Fruit fly (Drosophila melanogaster) whole organism, pupa: ENCODE results near the gene CG32148.

Experiments
- CG12605 ChIP-seq: fragments of 200-800 bp; sonication (Bioruptor generic); IDR thresholded peaks from 2 replicates; pipeline ENCODE4 v1.3.6; 2022; ENCODE audit warnings: missing biosample characterization, missing genetic modification characterization
- CG14655 ChIP-seq: fragments of 200-800 bp; sonication (Bioruptor generic); optimal IDR thresholded peaks from 3 replicates; lab custom pipeline; 2017; ENCODE audit warnings: mild to moderate bottlenecking, missing biosample characterization, missing genetic modification reagents, missing genetic modification characterization
- CG17806 ChIP-seq: fragments of 200-800 bp; sonication (Bioruptor generic); optimal IDR thresholded peaks from 2 replicates; lab custom pipeline; 2018; ENCODE audit warnings: missing biosample characterization, mild to moderate bottlenecking, missing genetic modification characterization, moderate library complexity
- CG34367 ChIP-seq: fragments of 200-800 bp; sonication (Bioruptor generic); optimal IDR thresholded peaks from 2 replicates; lab custom pipeline; 2018; ENCODE audit warnings: missing biosample characterization, mild to moderate bottlenecking, missing genetic modification characterization
- CG4496 ChIP-seq: fragments of 200-800 bp; sonication (Bioruptor generic); IDR thresholded peaks from 3 replicates; pipeline ENCODE4 v1.3.6; 2022; ENCODE audit warnings: missing biosample characterization, missing genetic modification characterization
- CG8159 ChIP-seq: fragments of 200-800 bp; sonication (Bioruptor generic); optimal IDR thresholded peaks from 3 replicates; lab custom pipeline; 2018; ENCODE audit warnings: missing biosample characterization, mild to moderate bottlenecking, missing genetic modification characterization, moderate library complexity
- CG8301 ChIP-seq: fragments of 200-800 bp; sonication (Bioruptor generic); optimal IDR thresholded peaks from 2 replicates; lab custom pipeline; 2018; ENCODE audit warnings: missing biosample characterization, mild to moderate bottlenecking, missing genetic modification characterization
- CG9948 ChIP-seq: fragments of 200-800 bp; sonication (Bioruptor generic); optimal IDR thresholded peaks from 2 replicates; lab custom pipeline; 2018; ENCODE audit warnings: missing biosample characterization, mild to moderate bottlenecking, missing genetic modification characterization, moderate library complexity
- EcR ChIP-seq: fragments of 200-800 bp; sonication (Bioruptor generic); optimal IDR thresholded peaks from 3 replicates; lab custom pipeline; 2019; ENCODE audit warnings: missing biosample characterization, missing genetic modification characterization, mild to moderate bottlenecking, moderate library complexity, missing genetic modification reagents
- Ets98B ChIP-seq: fragments of 200-800 bp; sonication (Bioruptor generic); IDR thresholded peaks from 2 replicates; pipeline ENCODE4 v1.3.6; 2022; ENCODE audit warnings: missing biosample characterization, missing genetic modification characterization
- Pif1B ChIP-seq: fragments of 200-800 bp; sonication (Bioruptor generic); optimal IDR thresholded peaks from 3 replicates; lab custom pipeline; 2016; ENCODE audit warnings: missing biosample characterization, missing genetic modification characterization
- rn ChIP-seq: fragments of 200-800 bp; sonication (Bioruptor generic); IDR thresholded peaks from 2 replicates; pipeline ENCODE4 v1.3.6; 2022; ENCODE audit warnings: missing biosample characterization, missing genetic modification characterization

DNA sequence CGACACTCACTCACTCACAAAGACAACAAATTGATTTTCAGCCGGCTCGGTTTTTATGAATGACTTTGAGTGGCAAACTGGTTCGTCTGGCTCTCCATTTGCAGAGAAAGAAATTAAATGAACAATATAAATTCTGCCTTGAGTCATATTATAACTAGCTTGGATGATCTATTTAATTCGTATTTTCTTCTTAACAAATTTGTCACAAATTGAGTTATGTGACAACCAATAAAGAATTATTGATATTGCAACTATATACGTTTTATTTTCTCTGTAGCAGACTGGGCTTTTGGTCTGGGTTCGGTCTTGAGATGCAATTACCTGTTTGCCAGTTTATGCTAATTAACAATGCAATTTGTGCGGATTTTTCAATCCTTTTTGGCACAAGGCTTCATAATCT is 16.5 kb upstream of the CG32148 start:
- TF ChIP-seq CG8301 (tag; lab: Kevin White, UChicago) = peak; percentile 85
- TF ChIP-seq rn (GFP tag; lab: Robert Waterston, UW) = peak; percentile 71
- no peak for TF ChIP-seq EcR (GFP tag; lab: Kevin White, UChicago)
- TF ChIP-seq Pif1B (GFP tag; lab: Kevin White, UChicago) = peak; percentile 83
- TF ChIP-seq CG14655 (GFP tag; lab: Kevin White, UChicago) = peak; percentile 83
- peak; percentile 91 for TF ChIP-seq Ets98B (GFP tag; lab: Robert Waterston, UW)
- TF ChIP-seq CG17806 (tag; lab: Kevin White, UChicago) = peak; percentile 81
- peak; percentile 77 for TF ChIP-seq CG8159 (tag; lab: Kevin White, UChicago)
- peak; percentile 91 for TF ChIP-seq CG12605 (GFP tag; lab: Robert Waterston, UW)
- peak; percentile 62 for TF ChIP-seq CG34367 (tag; lab: Kevin White, UChicago)
- TF ChIP-seq CG4496 (GFP tag; lab: Robert Waterston, UW) = peak; percentile 95
- peak; percentile 69 for TF ChIP-seq CG9948 (tag; lab: Kevin White, UChicago)
